Worm (Caenorhabditis elegans): ENCODE results near the gene dolk-1.

DNA sequence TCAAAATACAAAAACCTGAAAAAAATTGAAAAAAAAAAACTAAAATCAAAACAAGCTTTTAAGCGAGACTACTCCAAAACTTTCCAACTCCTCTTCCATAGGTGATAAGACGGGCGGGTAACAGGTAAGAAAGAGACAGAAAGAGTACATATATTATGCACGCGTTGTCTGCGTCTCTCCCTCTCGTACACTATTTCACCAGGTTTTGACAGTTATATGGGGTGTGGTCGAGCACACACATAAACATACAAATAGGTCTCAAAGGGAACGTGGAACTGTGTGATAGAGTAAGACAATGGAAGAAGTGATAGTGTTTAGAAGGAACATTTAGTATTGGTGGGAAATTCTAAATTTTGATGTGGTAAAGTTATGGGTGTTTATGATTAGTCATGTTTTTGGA lies 51.9 kb downstream of the dolk-1 start:
- TF ChIP-seq tbx-37 (GFP tag; conservative IDR thresholded peaks at IDR 0.05) (no peak), tra-4 (tag; optimal IDR thresholded peaks at IDR 0.05) (no peak)
